Fruit fly (Drosophila melanogaster): ENCODE results near the gene CG17378.

Gene CG17378

DNA sequence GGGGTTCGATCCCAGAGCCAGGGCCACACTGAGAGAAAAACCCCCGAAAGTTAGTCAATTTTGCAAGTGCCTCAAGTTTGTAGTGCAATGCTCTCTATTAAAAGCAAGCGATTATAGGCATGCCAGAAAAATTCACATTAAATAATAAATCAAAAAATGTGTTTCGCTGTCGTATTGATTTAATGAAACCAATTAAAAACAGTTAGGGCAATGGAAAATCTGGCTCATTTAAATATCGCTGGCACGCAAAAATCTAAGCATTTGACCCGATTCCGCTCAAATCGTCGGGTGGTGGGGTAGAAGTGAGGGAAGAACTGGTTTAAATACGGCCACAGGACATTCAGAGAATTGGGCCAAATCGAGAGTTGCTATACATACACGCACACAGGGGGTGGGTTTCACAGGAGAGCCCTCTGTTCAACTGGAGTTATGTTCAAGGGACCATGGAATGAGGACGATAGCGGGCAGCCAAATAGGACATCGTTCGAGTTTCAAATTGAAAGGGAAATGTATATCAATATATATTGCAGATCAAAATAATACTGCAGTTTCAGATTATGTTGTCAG, 21.2 kb downstream of the CG17378 start (continued):
- no peak for TF ChIP-seq Sin3A (optimal IDR thresholded peaks at IDR 0.05)
- TF ChIP-seq ken (GFP tag; IDR thresholded peaks at IDR 0.05), result no peak
- no peak for TF ChIP-seq Atf3 (GFP tag; optimal IDR thresholded peaks at IDR 0.05)
- TF ChIP-seq Ets65A (GFP tag), result no peak
- no peak for TF ChIP-seq CG17359 (tag; optimal IDR thresholded peaks at IDR 0.05)
- TF ChIP-seq CG32772 (GFP tag; IDR thresholded peaks at IDR 0.05), result peak; percentile 42; the same call in 1 of the 2 replicates
- TF ChIP-seq prd (optimal IDR thresholded peaks at IDR 0.05), result no peak
- peak; percentile 52; the same call in 2 of the 3 replicates for TF ChIP-seq prd (GFP tag; IDR thresholded peaks at IDR 0.05)
- TF ChIP-seq H2.0 (GFP tag; IDR thresholded peaks at IDR 0.05), result peak; percentile 9; the same call in 1 of the 2 replicates
- TF ChIP-seq CG18599 (GFP tag; optimal IDR thresholded peaks at IDR 0.05), result peak; percentile 56
- TF ChIP-seq pfk (GFP tag; optimal IDR thresholded peaks at IDR 0.05), result no peak
- no peak for TF ChIP-seq CG3995 (GFP tag; optimal IDR thresholded peaks at IDR 0.05)
- no peak for TF ChIP-seq Bdp1 (GFP tag; optimal IDR thresholded peaks at IDR 0.05)
- no peak for TF ChIP-seq kah (GFP tag; optimal IDR thresholded peaks at IDR 0.05)
- TF ChIP-seq mam (GFP tag; optimal IDR thresholded peaks at IDR 0.05), result no peak
- peak in 1 of 2 experiments; percentile 31 for TF ChIP-seq chif (GFP tag; optimal IDR thresholded peaks at IDR 0.05)
- TF ChIP-seq br (optimal IDR thresholded peaks at IDR 0.05), result no peak
- no peak for TF ChIP-seq CG13424 (tag; optimal IDR thresholded peaks at IDR 0.05)
- no peak for TF ChIP-seq CG15479 (GFP tag; optimal IDR thresholded peaks at IDR 0.05)
- no peak for TF ChIP-seq gcm2 (GFP tag; optimal IDR thresholded peaks at IDR 0.05)
- TF ChIP-seq Ets97D (GFP tag; optimal IDR thresholded peaks at IDR 0.05), result no peak
- TF ChIP-seq Nf-YB (GFP tag; optimal IDR thresholded peaks at IDR 0.05), result no peak
- TF ChIP-seq CG4328 (GFP tag; optimal IDR thresholded peaks at IDR 0.05), result peak; percentile 13
- TF ChIP-seq Fer1 (GFP tag; optimal IDR thresholded peaks at IDR 0.05), result no peak
- no peak for TF ChIP-seq CG2116 (GFP tag; optimal IDR thresholded peaks at IDR 0.05)
- peak; percentile 47 for TF ChIP-seq slp2 (GFP tag; optimal IDR thresholded peaks at IDR 0.05)
- TF ChIP-seq nerfin-1 (tag; optimal IDR thresholded peaks at IDR 0.05), result peak; percentile 99
- TF ChIP-seq crol (GFP tag; IDR thresholded peaks at IDR 0.05), result peak; percentile 55
- peak in 1 of 2 experiments; percentile 4 for TF ChIP-seq dpn (GFP tag; optimal IDR thresholded peaks at IDR 0.05)
- TF ChIP-seq Dad (GFP tag; optimal IDR thresholded peaks at IDR 0.05), result no peak
- no peak for TF ChIP-seq ssp (GFP tag; IDR thresholded peaks at IDR 0.05)
- no peak for TF ChIP-seq E2f2 (GFP tag; IDR thresholded peaks at IDR 0.05)
- TF ChIP-seq Eip74EF (GFP tag; optimal IDR thresholded peaks at IDR 0.05), result no peak
- TF ChIP-seq CG11560 (tag; IDR thresholded peaks at IDR 0.05), result no peak; the same call in 2 of the 3 replicates
- TF ChIP-seq CHES-1-like (GFP tag; optimal IDR thresholded peaks at IDR 0.05), result no peak
- peak; percentile 35 for TF ChIP-seq tin (GFP tag; optimal IDR thresholded peaks at IDR 0.05)
- TF ChIP-seq slou (GFP tag; optimal IDR thresholded peaks at IDR 0.05), result no peak
- TF ChIP-seq D (optimal IDR thresholded peaks at IDR 0.05), result no peak
- TF ChIP-seq D (GFP tag; optimal IDR thresholded peaks at IDR 0.05), result no peak
- TF ChIP-seq CG16863 (GFP tag; optimal IDR thresholded peaks at IDR 0.05), result peak; percentile 46
- peak; percentile 25 for TF ChIP-seq CG2712 (tag; optimal IDR thresholded peaks at IDR 0.05)
- peak; percentile 19 for TF ChIP-seq HLH54F (GFP tag; optimal IDR thresholded peaks at IDR 0.05)
- no peak for TF ChIP-seq CG17568 (GFP tag; optimal IDR thresholded peaks at IDR 0.05)
- TF ChIP-seq NC2α (GFP tag; optimal IDR thresholded peaks at IDR 0.05), result no peak
- no peak for TF ChIP-seq CG17385 (GFP tag; optimal IDR thresholded peaks at IDR 0.05)
- TF ChIP-seq CG10209 (GFP tag; optimal IDR thresholded peaks at IDR 0.05), result no peak
- TF ChIP-seq CG14710 (tag; optimal IDR thresholded peaks at IDR 0.05), result no peak
- no peak for TF ChIP-seq CG7271 (tag; optimal IDR thresholded peaks at IDR 0.05)
- no peak for TF ChIP-seq Taf1 (GFP tag; IDR thresholded peaks at IDR 0.05)
- TF ChIP-seq chinmo (GFP tag; IDR thresholded peaks at IDR 0.05; ENCODE audit: partially characterized antibody), result no peak
- TF ChIP-seq ap (GFP tag; IDR thresholded peaks at IDR 0.05), result no peak
- peak; percentile 78 for TF ChIP-seq zf30C (GFP tag; optimal IDR thresholded peaks at IDR 0.05)
